Fruit fly (Drosophila melanogaster) whole organism, embryonic: ENCODE data around the gene alpha-Est8.

Experiments used
- Ada2b ChIP-seq: fragments of 200-800 bp; sonication (Bioruptor generic); IDR thresholded peaks from 2 replicates; pipeline ENCODE4 v1.3.6; 2022; ENCODE audit warnings: missing biosample characterization, missing genetic modification characterization
- BtbVII ChIP-seq: fragments of 200-800 bp; sonication (Bioruptor generic); optimal IDR thresholded peaks from 3 replicates; lab custom pipeline; 2017; ENCODE audit warnings: missing biosample characterization, mild to moderate bottlenecking, missing genetic modification characterization
- CG10431 ChIP-seq: fragments of 200-800 bp; sonication (Bioruptor generic); optimal IDR thresholded peaks from 3 replicates; lab custom pipeline; 2018; ENCODE audit warnings: missing biosample characterization, mild to moderate bottlenecking, missing genetic modification characterization
- CG10543 ChIP-seq: fragments of 200-800 bp; sonication (Bioruptor generic); optimal IDR thresholded peaks from 3 replicates; lab custom pipeline; 2017; ENCODE audit warnings: missing biosample characterization, mild to moderate bottlenecking, missing genetic modification characterization, moderate library complexity
- CG10565 ChIP-seq: fragments of 200-800 bp; sonication (Bioruptor generic); optimal IDR thresholded peaks from 3 replicates; lab custom pipeline; 2016; ENCODE audit warnings: missing biosample characterization, mild to moderate bottlenecking, missing genetic modification characterization
- CG10959 ChIP-seq: fragments of 200-800 bp; sonication (Bioruptor generic); IDR thresholded peaks from 2 replicates; pipeline ENCODE4 v1.3.6; 2022; ENCODE audit warnings: missing biosample characterization, missing genetic modification characterization
- CG11247 ChIP-seq: fragments of 200-800 bp; sonication (Bioruptor generic); IDR thresholded peaks from 2 replicates; pipeline ENCODE4 v1.3.6; 2022; ENCODE audit warnings: missing biosample characterization, missing genetic modification characterization
- CG1647 ChIP-seq: fragments of 200-800 bp; sonication (Bioruptor generic); optimal IDR thresholded peaks from 3 replicates; lab custom pipeline; 2016; ENCODE audit warnings: missing biosample characterization, missing genetic modification characterization
- CG17802 ChIP-seq: fragments of 200-800 bp; sonication (Bioruptor generic); optimal IDR thresholded peaks from 2 replicates; lab custom pipeline; 2018; ENCODE audit warnings: missing biosample characterization, mild to moderate bottlenecking, missing genetic modification characterization, moderate library complexity
- CG2202 ChIP-seq: fragments of 200-800 bp; sonication (Bioruptor generic); optimal IDR thresholded peaks from 2 replicates; lab custom pipeline; 2018; ENCODE audit warnings: missing biosample characterization, mild to moderate bottlenecking, missing genetic modification characterization
- CG32532 ChIP-seq: fragments of 200-800 bp; sonication (Bioruptor generic); IDR thresholded peaks from 2 replicates; pipeline ENCODE4 v1.3.6; 2022; ENCODE audit warnings: missing biosample characterization, missing genetic modification characterization
- CG42726 ChIP-seq: fragments of 200-800 bp; sonication (Bioruptor generic); IDR thresholded peaks from 2 replicates; pipeline ENCODE4 v1.3.6; 2022; ENCODE audit warnings: missing biosample characterization, missing genetic modification characterization; ENCODE audit not compliant: partially characterized antibody
- CG4360 ChIP-seq: fragments of 200-800 bp; sonication (Bioruptor generic); IDR thresholded peaks from 2 replicates; pipeline ENCODE4 v1.3.6; 2022; ENCODE audit warnings: missing biosample characterization, missing genetic modification characterization
- CG4854 ChIP-seq: fragments of 200-800 bp; sonication (Bioruptor generic); optimal IDR thresholded peaks from 2 replicates; lab custom pipeline; 2016; ENCODE audit warnings: missing biosample characterization, missing genetic modification characterization, inconsistent platforms
- CG6765 ChIP-seq: fragments of 200-800 bp; sonication (Bioruptor generic); optimal IDR thresholded peaks from 3 replicates; lab custom pipeline; 2017; ENCODE audit warnings: missing biosample characterization, mild to moderate bottlenecking, missing genetic modification characterization
- CG8281 ChIP-seq: fragments of 200-800 bp; sonication (Bioruptor generic); optimal IDR thresholded peaks from 2 replicates; lab custom pipeline; 2018; ENCODE audit warnings: missing biosample characterization, mild to moderate bottlenecking, missing genetic modification characterization, moderate library complexity
- CG8765 ChIP-seq: fragments of 200-800 bp; sonication (Bioruptor generic); IDR thresholded peaks from 2 replicates; pipeline ENCODE4 v1.3.6; 2022; ENCODE audit warnings: missing biosample characterization, missing genetic modification characterization
- CG8924 ChIP-seq: fragments of 200-800 bp; optimal IDR thresholded peaks from 3 replicates; lab custom pipeline; 2019; ENCODE audit warnings: missing biosample characterization, mild to moderate bottlenecking, missing genetic modification characterization, moderate library complexity
- CG9932 ChIP-seq: fragments of 200-800 bp; sonication (Bioruptor generic); IDR thresholded peaks from 2 replicates; pipeline ENCODE4 v1.3.6; 2022; ENCODE audit warnings: missing biosample characterization, missing genetic modification characterization
- Chrac-16 ChIP-seq: fragments of 200-800 bp; sonication (Bioruptor generic); optimal IDR thresholded peaks from 3 replicates; lab custom pipeline; 2016; ENCODE audit warnings: missing biosample characterization, missing genetic modification characterization
- CrebB ChIP-seq: fragments of 200-800 bp; sonication (Bioruptor generic); optimal IDR thresholded peaks from 3 replicates; lab custom pipeline; 2018; ENCODE audit warnings: missing biosample characterization, mild to moderate bottlenecking, missing genetic modification characterization
- E2f1 ChIP-seq: fragments of 200-800 bp; sonication (Bioruptor generic); IDR thresholded peaks from 2 replicates; pipeline ENCODE4 v1.3.6; 2022; ENCODE audit warnings: missing biosample characterization, missing genetic modification characterization
- HHEX ChIP-seq: fragments of 200-800 bp; sonication (Bioruptor generic); optimal IDR thresholded peaks from 3 replicates; lab custom pipeline; 2017; ENCODE audit warnings: missing biosample characterization, mild to moderate bottlenecking, missing genetic modification characterization, missing genetic modification reagents
- HLHmδ ChIP-seq: fragments of 200-800 bp; sonication (Bioruptor generic); optimal IDR thresholded peaks from 2 replicates; lab custom pipeline; 2018; ENCODE audit warnings: missing biosample characterization, mild to moderate bottlenecking, missing genetic modification characterization, moderate library complexity
- Jarid2 ChIP-seq: fragments of 200-800 bp; sonication (Bioruptor generic); optimal IDR thresholded peaks from 3 replicates; lab custom pipeline; 2017; ENCODE audit warnings: mild to moderate bottlenecking, missing biosample characterization, missing genetic modification reagents, missing genetic modification characterization
- NC2α ChIP-seq: fragments of 200-800 bp; sonication (Bioruptor generic); optimal IDR thresholded peaks from 2 replicates; lab custom pipeline; 2016; ENCODE audit warnings: missing biosample characterization, missing genetic modification characterization
- Oli ChIP-seq: fragments of 200-800 bp; sonication (Bioruptor generic); optimal IDR thresholded peaks from 2 replicates; lab custom pipeline; 2018; ENCODE audit warnings: missing biosample characterization, mild to moderate bottlenecking, missing genetic modification characterization, moderate library complexity
- Ptx1 ChIP-seq: fragments of 200-800 bp; sonication (Bioruptor generic); IDR thresholded peaks from 2 replicates; pipeline ENCODE4 v1.3.6; 2022; ENCODE audit warnings: missing biosample characterization, missing genetic modification characterization
- Usf ChIP-seq: fragments of 200-800 bp; sonication (Bioruptor generic); optimal IDR thresholded peaks from 2 replicates; lab custom pipeline; 2017; ENCODE audit warnings: missing genotype, missing biosample characterization, missing genetic modification characterization
- Xbp1 ChIP-seq: fragments of 200-800 bp; sonication (Bioruptor generic); optimal IDR thresholded peaks from 3 replicates; lab custom pipeline; 2016; ENCODE audit warnings: missing biosample characterization, mild to moderate bottlenecking, missing genetic modification characterization
- bsh ChIP-seq, 2 experiments: fragments of 200-800 bp; sonication (Bioruptor generic); optimal IDR thresholded peaks; 2 replicates each; lab custom pipeline; 2017 to 2018; ENCODE audit warnings: mild to moderate bottlenecking in 2 of 2, missing biosample characterization in 2 of 2, missing genetic modification characterization in 2 of 2, moderate library complexity in 1 of 2
- cas ChIP-seq: fragments of 200-800 bp; sonication (Bioruptor generic); IDR thresholded peaks from 2 replicates; pipeline ENCODE4 v1.3.6; 2022; ENCODE audit warnings: missing biosample characterization, missing genetic modification characterization
- crc ChIP-seq: fragments of 200-800 bp; sonication (Bioruptor generic); optimal IDR thresholded peaks from 2 replicates; lab custom pipeline; 2016; ENCODE audit warnings: missing biosample characterization, missing genetic modification characterization
- eyg ChIP-seq: fragments of 200-800 bp; sonication (Bioruptor generic); optimal IDR thresholded peaks from 3 replicates; lab custom pipeline; 2016; ENCODE audit warnings: missing biosample characterization, missing genetic modification characterization
- gro ChIP-seq: fragments of 200-800 bp; sonication (Bioruptor generic); optimal IDR thresholded peaks from 2 replicates; lab custom pipeline; 2016; ENCODE audit warnings: missing biosample characterization, missing genetic modification characterization
- gt ChIP-seq: fragments of 200-800 bp; sonication (Bioruptor generic); IDR thresholded peaks from 2 replicates; pipeline ENCODE4 v1.3.6; 2022; ENCODE audit warnings: missing biosample characterization, missing genetic modification characterization
- her ChIP-seq: fragments of 200-800 bp; sonication (Bioruptor generic); optimal IDR thresholded peaks from 2 replicates; lab custom pipeline; 2016; ENCODE audit warnings: missing biosample characterization, missing genetic modification characterization
- jing ChIP-seq: fragments of 200-800 bp; sonication (Bioruptor generic); optimal IDR thresholded peaks from 2 replicates; lab custom pipeline; 2018; ENCODE audit warnings: missing biosample characterization, mild to moderate bottlenecking, missing genetic modification characterization
- lilli ChIP-seq: fragments of 200-800 bp; sonication (Bioruptor generic); optimal IDR thresholded peaks from 3 replicates; lab custom pipeline; 2016; ENCODE audit warnings: missing biosample characterization, missing genetic modification characterization
- mirr ChIP-seq: fragments of 200-800 bp; sonication (Bioruptor generic); optimal IDR thresholded peaks from 3 replicates; lab custom pipeline; 2018; ENCODE audit warnings: missing biosample characterization, mild to moderate bottlenecking, missing genetic modification characterization
- nmo ChIP-seq: fragments of 200-800 bp; sonication (Bioruptor generic); optimal IDR thresholded peaks from 2 replicates; lab custom pipeline; 2018; ENCODE audit warnings: missing biosample characterization, mild to moderate bottlenecking, missing genetic modification characterization, moderate library complexity
- pan ChIP-seq, 4 experiments: fragments of >200 bp in 3 of 4; fragments of 200-800 bp in 1 of 4; sonication (Bioruptor generic) in 1 of 4; optimal IDR thresholded peaks in 3 of 4; IDR thresholded peaks in 1 of 4; 2 replicates each; pipeline versions ENCODE4 v1.3.6 to Lab custom; 2017 to 2022; ENCODE audit warnings: missing biosample characterization in 2 of 4, missing genetic modification characterization in 2 of 4, mixed read lengths in 1 of 4
- rib ChIP-seq: fragments of 200-800 bp; sonication (Bioruptor generic); IDR thresholded peaks from 2 replicates; pipeline ENCODE4 v1.3.6; 2022; ENCODE audit warnings: missing biosample characterization, missing genetic modification characterization
- sob ChIP-seq: fragments of 200-800 bp; sonication (Bioruptor generic); IDR thresholded peaks from 2 replicates; pipeline ENCODE4 v1.3.6; 2022; ENCODE audit warnings: missing biosample characterization, missing genetic modification characterization
- stwl ChIP-seq: fragments of 200-800 bp; sonication (Bioruptor generic); optimal IDR thresholded peaks from 3 replicates; lab custom pipeline; 2018; ENCODE audit warnings: missing biosample characterization, mild to moderate bottlenecking, missing genetic modification characterization, moderate library complexity
- sug ChIP-seq: fragments of 200-800 bp; optimal IDR thresholded peaks from 2 replicates; lab custom pipeline; 2019; ENCODE audit warnings: missing biosample characterization, mild to moderate bottlenecking, missing genetic modification characterization, moderate library complexity
- tin ChIP-seq: fragments of 200-800 bp; sonication (Bioruptor generic); optimal IDR thresholded peaks from 3 replicates; lab custom pipeline; 2016; ENCODE audit warnings: missing biosample characterization, missing genetic modification characterization
- trem ChIP-seq: fragments of 200-800 bp; optimal IDR thresholded peaks from 3 replicates; lab custom pipeline; 2019; ENCODE audit warnings: missing biosample characterization, mild to moderate bottlenecking, missing genetic modification characterization, moderate library complexity
- tx ChIP-seq: fragments of 200-800 bp; sonication (Bioruptor generic); optimal IDR thresholded peaks from 2 replicates; lab custom pipeline; 2016; ENCODE audit warnings: missing biosample characterization, missing genetic modification characterization
- unc-4 ChIP-seq: fragments of 200-800 bp; sonication (Bioruptor generic); IDR thresholded peaks from 2 replicates; pipeline ENCODE4 v1.3.6; 2022; ENCODE audit warnings: missing biosample characterization, missing genetic modification characterization; ENCODE audit not compliant: partially characterized antibody
- yki ChIP-seq: fragments of >200 bp; optimal IDR thresholded peaks from 3 replicates; lab custom pipeline; 2018
- zfh2 ChIP-seq: fragments of 200-800 bp; sonication (Bioruptor generic); optimal IDR thresholded peaks from 2 replicates; lab custom pipeline; 2016; ENCODE audit warnings: missing biosample characterization, missing genetic modification characterization

The alpha-Est8 gene

dm6 chr3R:7492099-7492498, 23.4 kb downstream of the alpha-Est8 start (continued):
- TF ChIP-seq CG9932 (peak; percentile 41; the same call in 1 of the 2 replicates), CG11247 (no peak), sug (tag; lab: Kevin White, UChicago) (no peak), CG4854 (GFP tag; lab: Kevin White, UChicago) (peak; percentile 16), gt (GFP tag; lab: Robert Waterston, UW) (no peak), tin (GFP tag; lab: Kevin White, UChicago) (peak; percentile 4), HHEX (GFP tag; lab: Kevin White, UChicago) (no peak), bsh (GFP tag; optimal IDR thresholded peaks at IDR 0.05; lab: Kevin White, UChicago) (no peak), lilli (GFP tag; lab: Kevin White, UChicago) (peak; percentile 47), CG10543 (GFP tag; lab: Kevin White, UChicago) (no peak), CG17802 (tag; lab: Kevin White, UChicago) (no peak), stwl (tag; lab: Kevin White, UChicago) (no peak), CG1647 (GFP tag; lab: Kevin White, UChicago) (no peak), mirr (GFP tag; lab: Kevin White, UChicago) (peak; percentile 30), CG8924 (tag; lab: Kevin White, UChicago) (no peak), CG42726 (GFP tag; lab: Robert Waterston, UW) (no peak), CG2202 (tag; lab: Kevin White, UChicago) (no peak), trem (tag; lab: Kevin White, UChicago) (no peak), yki (lab: Kevin White, UChicago) (no peak), Usf (GFP tag; lab: Kevin White, UChicago) (no peak), Ada2b (no peak), tx (GFP tag; lab: Kevin White, UChicago) (no peak), sob (GFP tag; lab: Robert Waterston, UW) (peak; percentile 57), Ptx1 (GFP tag; lab: Robert Waterston, UW) (peak; percentile 40), cas (GFP tag; lab: Robert Waterston, UW) (no peak), CG10565 (GFP tag; lab: Kevin White, UChicago) (no peak), HLHmδ (no peak), eyg (GFP tag; lab: Kevin White, UChicago) (no peak), CG8281 (tag; lab: Kevin White, UChicago) (no peak), rib (no peak), pan (optimal IDR thresholded peaks at IDR 0.05; lab: Kevin White, UChicago) (no peak), pan (GFP tag; optimal IDR thresholded peaks at IDR 0.05 in 1 of 2, IDR thresholded peaks at IDR 0.05 in 1 of 2) (no peak), her (GFP tag; lab: Kevin White, UChicago) (no peak), jing (GFP tag; lab: Kevin White, UChicago) (no peak), CrebB (tag; lab: Kevin White, UChicago) (no peak), CG6765 (GFP tag; lab: Kevin White, UChicago) (no peak), zfh2 (no peak), gro (peak; percentile 67), Chrac-16 (GFP tag; lab: Kevin White, UChicago) (no peak), Xbp1 (GFP tag; lab: Kevin White, UChicago) (peak; percentile 8), crc (no peak), nmo (peak; percentile 40), E2f1 (GFP tag; lab: Robert Waterston, UW) (no peak), Jarid2 (no peak), BtbVII (GFP tag; lab: Kevin White, UChicago) (no peak), CG8765 (GFP tag; lab: Robert Waterston, UW) (no peak), NC2α (GFP tag; lab: Kevin White, UChicago) (no peak), Oli (peak; percentile 33), CG32532 (GFP tag; lab: Robert Waterston, UW) (peak; percentile 12; the same call in 1 of the 2 replicates), CG10431 (no peak), unc-4 (GFP tag; lab: Robert Waterston, UW) (no peak), CG10959 (GFP tag; lab: Robert Waterston, UW) (no peak), CG4360 (GFP tag; lab: Robert Waterston, UW) (no peak)
